Worm (Caenorhabditis elegans) whole organism, late embryonic: Measurements from ENCODE around the gene ZK105.5.

Experiments used
- C08G9.2 ChIP-seq: sonication (generic microtip); optimal IDR thresholded peaks from 2 replicates; lab custom pipeline; 2016; ENCODE audit warnings: mild to moderate bottlenecking, missing genetic modification characterization, moderate library complexity, missing compliant biosample characterization
- K09A11.1 ChIP-seq: sonication (generic microtip); optimal IDR thresholded peaks from 2 replicates; lab custom pipeline; 2017; ENCODE audit warnings: antibody characterized with exemption, mild to moderate bottlenecking, missing genetic modification characterization, missing compliant biosample characterization; ENCODE audit not compliant: insufficient read depth
- ama-1 ChIP-seq: fragments of 150-350 bp; optimal IDR thresholded peaks from 2 replicates; lab custom pipeline; 2014
- ceh-19 ChIP-seq: fragments of 200-800 bp; sonication (Bioruptor generic); optimal IDR thresholded peaks from 2 replicates; lab custom pipeline; 2018; ENCODE audit warnings: mild to moderate bottlenecking, missing genetic modification characterization, missing compliant biosample characterization
- ceh-9 ChIP-seq: sonication (generic microtip); optimal IDR thresholded peaks from 2 replicates; lab custom pipeline; 2016; ENCODE audit warnings: mild to moderate bottlenecking, missing genetic modification characterization, inconsistent platforms, missing compliant biosample characterization
- dmd-4 ChIP-seq: sonication (generic microtip); optimal IDR thresholded peaks from 2 replicates; lab custom pipeline; 2016; ENCODE audit warnings: borderline replicate concordance, missing genetic modification characterization, missing compliant biosample characterization
- fkh-10 ChIP-seq: fragments of 150-350 bp; optimal IDR thresholded peaks from 2 replicates; lab custom pipeline; 2014; ENCODE audit warnings: missing biosample characterization, missing genetic modification reagents, missing genetic modification characterization
- lim-6 ChIP-seq: sonication (generic microtip); optimal IDR thresholded peaks from 2 replicates; lab custom pipeline; 2016; ENCODE audit warnings: missing genetic modification characterization, missing compliant biosample characterization
- nfya-1 ChIP-seq: sonication (generic microtip); optimal IDR thresholded peaks from 2 replicates; lab custom pipeline; 2017; ENCODE audit warnings: missing genetic modification characterization, mild to moderate bottlenecking, missing compliant biosample characterization, antibody characterized with exemption, moderate library complexity
- nhr-11 ChIP-seq: fragments of 150-350 bp; optimal IDR thresholded peaks from 2 replicates; lab custom pipeline; 2014; ENCODE audit warnings: missing biosample characterization, missing genetic modification characterization
- nhr-232 ChIP-seq: sonication (generic microtip); optimal IDR thresholded peaks from 2 replicates; lab custom pipeline; 2016; ENCODE audit warnings: missing genetic modification characterization, missing compliant biosample characterization
- tbx-2 ChIP-seq: sonication (generic microtip); optimal IDR thresholded peaks from 2 replicates; lab custom pipeline; 2016; ENCODE audit warnings: missing genetic modification characterization, missing compliant biosample characterization
- ztf-16 ChIP-seq: sonication (generic microtip); optimal IDR thresholded peaks from 2 replicates; lab custom pipeline; 2017; ENCODE audit warnings: missing genetic modification characterization, missing compliant biosample characterization

- no peak for TF ChIP-seq nfya-1 (tag; lab: Kevin White, UChicago)
- no peak for TF ChIP-seq dmd-4 (tag; lab: Kevin White, UChicago)
- no peak for TF ChIP-seq ama-1
- TF ChIP-seq nhr-11 (tag; lab: Kevin White, UChicago): no peak
- no peak for TF ChIP-seq nhr-232 (tag; lab: Kevin White, UChicago)
- TF ChIP-seq K09A11.1 (tag; lab: Kevin White, UChicago): no peak
- no peak for TF ChIP-seq tbx-2 (tag; lab: Kevin White, UChicago)
- TF ChIP-seq ceh-19 (GFP tag; lab: Kevin White, UChicago): no peak
- no peak for TF ChIP-seq ceh-9 (tag; lab: Kevin White, UChicago)
- no peak for TF ChIP-seq C08G9.2 (tag; lab: Kevin White, UChicago)
- TF ChIP-seq lim-6 (tag; lab: Kevin White, UChicago): no peak
- no peak for TF ChIP-seq ztf-16 (tag; lab: Kevin White, UChicago)
- TF ChIP-seq fkh-10 (GFP tag; lab: Kevin White, UChicago): no peak
Measured at ce11 chrV:7672258-7672657, 45.3 kb downstream of the ZK105.5 start, which contains the start of gene C12D5.4.
